Worm (Caenorhabditis elegans): ENCODE results near the gene nhr-98.

ce11 chrV:415072-415471, 38.6 kb upstream of the nhr-98 start:
- TF ChIP-seq unc-39 (tag; optimal IDR thresholded peaks at IDR 0.05): no peak
- no peak for TF ChIP-seq lin-13 (GFP tag; optimal IDR thresholded peaks at IDR 0.05)
- no peak for TF ChIP-seq ztf-11 (tag; optimal IDR thresholded peaks at IDR 0.05)
- no peak for TF ChIP-seq lin-39 (tag; optimal IDR thresholded peaks at IDR 0.05)
- no peak for TF ChIP-seq skn-1 (tag; optimal IDR thresholded peaks at IDR 0.05)
- no peak for TF ChIP-seq unc-62 (GFP tag; optimal IDR thresholded peaks at IDR 0.05)
